Fruit fly (Drosophila melanogaster): ENCODE measurements around the gene CG13998.

The CG13998 gene

DNA sequence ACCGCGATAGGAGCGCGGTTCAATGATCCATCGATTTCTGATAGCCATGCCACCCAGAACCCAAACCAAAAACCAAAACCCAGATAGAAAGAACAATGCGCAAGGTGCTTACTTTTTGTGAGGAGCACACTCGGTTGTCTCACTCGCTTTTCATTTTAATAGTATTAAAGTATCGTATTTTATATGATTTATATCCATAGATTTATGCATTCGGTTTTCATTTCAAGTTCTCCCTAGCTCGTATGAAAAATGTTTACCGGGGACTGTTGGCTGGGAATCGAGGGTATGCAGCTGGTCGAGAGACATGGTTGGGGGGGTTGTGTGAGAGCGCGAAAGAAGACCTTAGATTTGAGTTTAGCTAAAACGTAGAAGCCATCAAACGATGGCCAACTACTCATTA lies 15.4 kb upstream of the CG13998 start (continued):
- TF ChIP-seq CG10979 (tag; optimal IDR thresholded peaks at IDR 0.05), result peak; percentile 16
- TF ChIP-seq CG13624 (GFP tag; optimal IDR thresholded peaks at IDR 0.05), result peak; percentile 8
- TF ChIP-seq Max (GFP tag; optimal IDR thresholded peaks at IDR 0.05), result no peak
- peak; percentile 21 for TF ChIP-seq CG13775 (GFP tag; optimal IDR thresholded peaks at IDR 0.05)
- TF ChIP-seq cg (GFP tag; optimal IDR thresholded peaks at IDR 0.05), result no peak
- TF ChIP-seq CG4404 (GFP tag; IDR thresholded peaks at IDR 0.05), result no peak
- TF ChIP-seq CG1602 (GFP tag; optimal IDR thresholded peaks at IDR 0.05), result no peak
- TF ChIP-seq CG8281 (tag; optimal IDR thresholded peaks at IDR 0.05), result no peak
- TF ChIP-seq crc (GFP tag; optimal IDR thresholded peaks at IDR 0.05), result no peak
- TF ChIP-seq slou (GFP tag; optimal IDR thresholded peaks at IDR 0.05), result no peak
- TF ChIP-seq Ptx1 (GFP tag; IDR thresholded peaks at IDR 0.05), result peak; percentile 78
- TF ChIP-seq CG12744 (GFP tag; optimal IDR thresholded peaks at IDR 0.05), result no peak
- TF ChIP-seq wdn (GFP tag; IDR thresholded peaks at IDR 0.05), result 0 out of 2 replicates have a peak, but pooled peaks have one; percentile 32
- TF ChIP-seq ara (GFP tag; IDR thresholded peaks at IDR 0.05), result no peak; the same call in 1 of the 2 replicates
- 0 out of 3 replicates have a peak, but pooled peaks have one; percentile 17 for TF ChIP-seq Aef1 (GFP tag; IDR thresholded peaks at IDR 0.05)
- TF ChIP-seq CG1529 (GFP tag; optimal IDR thresholded peaks at IDR 0.05), result no peak
- TF ChIP-seq CG6272 (GFP tag; IDR thresholded peaks at IDR 0.05), result no peak
- TF ChIP-seq Antp (GFP tag; optimal IDR thresholded peaks at IDR 0.05), result no peak
- peak; percentile 51; the same call in 1 of the 2 replicates for TF ChIP-seq CG32532 (GFP tag; IDR thresholded peaks at IDR 0.05)
- no peak for TF ChIP-seq gsb (GFP tag; IDR thresholded peaks at IDR 0.05)
- no peak for TF ChIP-seq sna (GFP tag; IDR thresholded peaks at IDR 0.05; ENCODE audit: partially characterized antibody)
- peak; percentile 36; the same call in 1 of the 2 replicates for TF ChIP-seq E2f2 (GFP tag; IDR thresholded peaks at IDR 0.05)
- no peak for TF ChIP-seq CG14710 (tag; optimal IDR thresholded peaks at IDR 0.05)
- peak; percentile 59 for TF ChIP-seq gem (tag; optimal IDR thresholded peaks at IDR 0.05)
- no peak for TF ChIP-seq CG10321 (GFP tag; IDR thresholded peaks at IDR 0.05)
- peak; percentile 34 for TF ChIP-seq D19A (tag; optimal IDR thresholded peaks at IDR 0.05)
- TF ChIP-seq CoRest (tag; optimal IDR thresholded peaks at IDR 0.05), result no peak
- TF ChIP-seq CG43689 (GFP tag; IDR thresholded peaks at IDR 0.05), result no peak
- peak; percentile 52; the same call in 1 of the 2 replicates for TF ChIP-seq sisA (GFP tag; IDR thresholded peaks at IDR 0.05)
- TF ChIP-seq mld (GFP tag; IDR thresholded peaks at IDR 0.05; ENCODE audit: partially characterized antibody), result no peak
- TF ChIP-seq Myb (GFP tag; optimal IDR thresholded peaks at IDR 0.05), result no peak
- no peak for TF ChIP-seq CG7786 (GFP tag; optimal IDR thresholded peaks at IDR 0.05)
- TF ChIP-seq CG3847 (GFP tag; IDR thresholded peaks at IDR 0.05), result peak; percentile 40; the same call in 1 of the 2 replicates
- TF ChIP-seq ems (GFP tag; optimal IDR thresholded peaks at IDR 0.05), result peak; percentile 50
- peak; percentile 23 for TF ChIP-seq fd96Cb (tag; optimal IDR thresholded peaks at IDR 0.05)
- no peak for TF ChIP-seq scrt (GFP tag; optimal IDR thresholded peaks at IDR 0.05)
- TF ChIP-seq Sox102F (GFP tag; optimal IDR thresholded peaks at IDR 0.05), result peak; percentile 66
- TF ChIP-seq danr (GFP tag; IDR thresholded peaks at IDR 0.05), result peak; percentile 22; the same call in 1 of the 2 replicates
- no peak for TF ChIP-seq Side (GFP tag; optimal IDR thresholded peaks at IDR 0.05)
- 0 out of 2 replicates have a peak, but pooled peaks have one; percentile 48 for TF ChIP-seq CG6689 (GFP tag; IDR thresholded peaks at IDR 0.05)
- TF ChIP-seq Dp (GFP tag; optimal IDR thresholded peaks at IDR 0.05), result no peak
- TF ChIP-seq CG10209 (GFP tag; optimal IDR thresholded peaks at IDR 0.05), result peak; percentile 51
- TF ChIP-seq CG32767 (GFP tag; IDR thresholded peaks at IDR 0.05), result peak; percentile 40; the same call in 1 of the 2 replicates
- TF ChIP-seq br (optimal IDR thresholded peaks at IDR 0.05), result no peak
- peak; percentile 42; the same call in 1 of the 2 replicates for TF ChIP-seq vvl (GFP tag; IDR thresholded peaks at IDR 0.05)
- TF ChIP-seq CG6254 (GFP tag; optimal IDR thresholded peaks at IDR 0.05), result no peak
- TF ChIP-seq bsh (GFP tag; optimal IDR thresholded peaks at IDR 0.05), result peak in 1 of 2 experiments; percentile 59
- TF ChIP-seq maf-S (GFP tag; optimal IDR thresholded peaks at IDR 0.05), result no peak
- TF ChIP-seq ash1 (GFP tag; optimal IDR thresholded peaks at IDR 0.05), result no peak
- no peak for TF ChIP-seq CG2202 (tag; optimal IDR thresholded peaks at IDR 0.05)
- no peak for TF ChIP-seq cad (GFP tag; optimal IDR thresholded peaks at IDR 0.05)
- no peak for TF ChIP-seq Six4 (GFP tag; optimal IDR thresholded peaks at IDR 0.05)

Measured in whole organism, embryonic.